Worm (Caenorhabditis elegans): ENCODE results near the gene srx-116.

srx-116 gene

ce11 chrV:12634746-12635145, 36.0 kb upstream of the srx-116 start:
- peak; percentile 55 for TF ChIP-seq sma-9 (GFP tag; optimal IDR thresholded peaks at IDR 0.05)
- TF ChIP-seq sma-9 (tag; optimal IDR thresholded peaks at IDR 0.05): no peak
- no peak for TF ChIP-seq peb-1 (tag; optimal IDR thresholded peaks at IDR 0.05)
- no peak for TF ChIP-seq ztf-1 (GFP tag; conservative IDR thresholded peaks at IDR 0.05)
- no peak for TF ChIP-seq egl-27 (tag; optimal IDR thresholded peaks at IDR 0.05)
- no peak for TF ChIP-seq mbf-1 (tag; optimal IDR thresholded peaks at IDR 0.05)

- TF ChIP-seq sma-9 (GFP tag; optimal IDR thresholded peaks at IDR 0.05) (peak; percentile 91), sma-9 (tag; optimal IDR thresholded peaks at IDR 0.05) (no peak), gmeb-1 (tag; optimal IDR thresholded peaks at IDR 0.05) (peak; percentile 72), skn-1 (tag; optimal IDR thresholded peaks at IDR 0.05) (no peak), sma-3 (GFP tag; optimal IDR thresholded peaks at IDR 0.05) (peak; percentile 92), fos-1 (tag; optimal IDR thresholded peaks at IDR 0.05) (peak; percentile 15), ztf-4 (tag; optimal IDR thresholded peaks at IDR 0.05) (peak; percentile 4), crh-2 (tag; optimal IDR thresholded peaks at IDR 0.05) (peak; percentile 42), nhr-21 (tag; optimal IDR thresholded peaks at IDR 0.05) (peak; percentile 22), unc-62 (GFP tag; optimal IDR thresholded peaks at IDR 0.05) (no peak), ztf-1 (GFP tag; conservative IDR thresholded peaks at IDR 0.05) (no peak), nhr-12 (tag; optimal IDR thresholded peaks at IDR 0.05) (no peak), mdl-1 (tag; optimal IDR thresholded peaks at IDR 0.05) (peak in 1 of 2 experiments; percentile 27), elt-3 (tag; optimal IDR thresholded peaks at IDR 0.05) (no peak), nhr-23 (tag; optimal IDR thresholded peaks at IDR 0.05) (no peak), unc-39 (tag; optimal IDR thresholded peaks at IDR 0.05) (no peak), C34F6.9 (tag; optimal IDR thresholded peaks at IDR 0.05) (peak; percentile 63), nhr-129 (tag; optimal IDR thresholded peaks at IDR 0.05) (peak; percentile 83), lin-11 (tag; optimal IDR thresholded peaks at IDR 0.05) (no peak), aly-2 (tag; optimal IDR thresholded peaks at IDR 0.05) (no peak), egl-27 (tag; optimal IDR thresholded peaks at IDR 0.05) (no peak)
Observed at ce11 chrV:12635218-12635617, 35.5 kb upstream of the srx-116 start.

ce11 chrV:12636248-12636647, 34.5 kb upstream of the srx-116 start:
- TF ChIP-seq sma-3 (GFP tag; optimal IDR thresholded peaks at IDR 0.05) (no peak), sma-9 (GFP tag; optimal IDR thresholded peaks at IDR 0.05) (peak; percentile 62), sma-9 (tag; optimal IDR thresholded peaks at IDR 0.05) (no peak), nhr-21 (tag; optimal IDR thresholded peaks at IDR 0.05) (no peak), unc-62 (GFP tag; optimal IDR thresholded peaks at IDR 0.05) (no peak), fos-1 (tag; optimal IDR thresholded peaks at IDR 0.05) (no peak), mab-5 (tag; optimal IDR thresholded peaks at IDR 0.05) (peak; percentile 17), unc-55 (GFP tag; optimal IDR thresholded peaks at IDR 0.05) (no peak), skn-1 (tag; optimal IDR thresholded peaks at IDR 0.05) (no peak), F13H6.1 (tag; optimal IDR thresholded peaks at IDR 0.05) (peak; percentile 41), lin-39 (tag; optimal IDR thresholded peaks at IDR 0.05) (no peak), ztf-11 (tag; optimal IDR thresholded peaks at IDR 0.05) (no peak), nhr-23 (tag; optimal IDR thresholded peaks at IDR 0.05) (no peak), snpc-4 (tag; optimal IDR thresholded peaks at IDR 0.05) (no peak), ZK546.5 (tag; optimal IDR thresholded peaks at IDR 0.05) (no peak), ama-1 (optimal IDR thresholded peaks at IDR 0.05) (no peak), nhr-6 (tag; optimal IDR thresholded peaks at IDR 0.05) (no peak), elt-3 (tag; optimal IDR thresholded peaks at IDR 0.05) (no peak), ztf-1 (GFP tag; conservative IDR thresholded peaks at IDR 0.05) (no peak), ztf-4 (tag; optimal IDR thresholded peaks at IDR 0.05) (no peak), Y55F3AM.14 (GFP tag; optimal IDR thresholded peaks at IDR 0.05) (no peak), crh-2 (tag; optimal IDR thresholded peaks at IDR 0.05) (peak; percentile 16), lsy-2 (tag; optimal IDR thresholded peaks at IDR 0.05) (peak in 1 of 2 experiments; percentile 31), mdl-1 (tag; optimal IDR thresholded peaks at IDR 0.05) (no peak), nhr-77 (tag; optimal IDR thresholded peaks at IDR 0.05) (no peak), nhr-237 (tag; optimal IDR thresholded peaks at IDR 0.05) (no peak), lin-11 (tag; optimal IDR thresholded peaks at IDR 0.05) (no peak), sem-4 (tag; optimal IDR thresholded peaks at IDR 0.05) (peak; percentile 24), nhr-129 (tag; optimal IDR thresholded peaks at IDR 0.05) (peak; percentile 55), mbf-1 (tag; optimal IDR thresholded peaks at IDR 0.05) (no peak), blmp-1 (tag; optimal IDR thresholded peaks at IDR 0.05; ENCODE audit: insufficient read depth) (no peak), dmd-4 (tag; optimal IDR thresholded peaks at IDR 0.05) (no peak), C34F6.9 (tag; optimal IDR thresholded peaks at IDR 0.05) (peak; percentile 3), unc-39 (tag; optimal IDR thresholded peaks at IDR 0.05) (no peak), peb-1 (tag; optimal IDR thresholded peaks at IDR 0.05) (no peak), ceh-16 (tag; optimal IDR thresholded peaks at IDR 0.05) (no peak), nhr-12 (tag; optimal IDR thresholded peaks at IDR 0.05) (no peak), R02D3.7 (tag; optimal IDR thresholded peaks at IDR 0.05) (no peak), ceh-82 (tag; optimal IDR thresholded peaks at IDR 0.05) (no peak), egl-27 (tag; optimal IDR thresholded peaks at IDR 0.05) (no peak), nhr-25 (tag; optimal IDR thresholded peaks at IDR 0.05) (peak; percentile 71), gmeb-1 (tag; optimal IDR thresholded peaks at IDR 0.05) (no peak), nhr-11 (tag; optimal IDR thresholded peaks at IDR 0.05) (no peak), aly-2 (tag; optimal IDR thresholded peaks at IDR 0.05) (no peak), elt-1 (tag; optimal IDR thresholded peaks at IDR 0.05) (no peak), nhr-10 (tag; optimal IDR thresholded peaks at IDR 0.05) (no peak), lin-13 (GFP tag; optimal IDR thresholded peaks at IDR 0.05) (no peak)

All from whole organism, L2 larva.